Fruit fly (Drosophila melanogaster): ENCODE data around the gene CG6293.

The CG6293 gene

dm6 chr3R:10264601-10265421 is 46.6 kb downstream of the CG6293 start (continued):
- TF ChIP-seq slou (GFP tag; optimal IDR thresholded peaks at IDR 0.05): no peak
- TF ChIP-seq CG18599 (GFP tag; optimal IDR thresholded peaks at IDR 0.05): no peak
- no peak for TF ChIP-seq bbx (GFP tag; IDR thresholded peaks at IDR 0.05; ENCODE audit: partially characterized antibody)
- TF ChIP-seq CoRest (tag; optimal IDR thresholded peaks at IDR 0.05): no peak
- TF ChIP-seq CG8281 (tag; optimal IDR thresholded peaks at IDR 0.05): peak; percentile 31
- TF ChIP-seq gfzf (GFP tag; optimal IDR thresholded peaks at IDR 0.05): no peak
- peak; percentile 66 for TF ChIP-seq kni (GFP tag; optimal IDR thresholded peaks at IDR 0.05)
- TF ChIP-seq mld (GFP tag; IDR thresholded peaks at IDR 0.05; ENCODE audit: partially characterized antibody): no peak
- no peak for TF ChIP-seq CG2116 (GFP tag; optimal IDR thresholded peaks at IDR 0.05)
- no peak for TF ChIP-seq kah (GFP tag; optimal IDR thresholded peaks at IDR 0.05)
- TF ChIP-seq grau (tag; optimal IDR thresholded peaks at IDR 0.05): no peak
- no peak for TF ChIP-seq CG6175 (GFP tag; IDR thresholded peaks at IDR 0.05)
- peak; percentile 22 to 60 for TF ChIP-seq Trl (optimal IDR thresholded peaks at IDR 0.05)
- TF ChIP-seq Trl (GFP tag; optimal IDR thresholded peaks at IDR 0.05): no peak
- no peak for TF ChIP-seq CG16779 (GFP tag; IDR thresholded peaks at IDR 0.05)
- peak; percentile 22 for TF ChIP-seq sd (tag; optimal IDR thresholded peaks at IDR 0.05)

DNA sequence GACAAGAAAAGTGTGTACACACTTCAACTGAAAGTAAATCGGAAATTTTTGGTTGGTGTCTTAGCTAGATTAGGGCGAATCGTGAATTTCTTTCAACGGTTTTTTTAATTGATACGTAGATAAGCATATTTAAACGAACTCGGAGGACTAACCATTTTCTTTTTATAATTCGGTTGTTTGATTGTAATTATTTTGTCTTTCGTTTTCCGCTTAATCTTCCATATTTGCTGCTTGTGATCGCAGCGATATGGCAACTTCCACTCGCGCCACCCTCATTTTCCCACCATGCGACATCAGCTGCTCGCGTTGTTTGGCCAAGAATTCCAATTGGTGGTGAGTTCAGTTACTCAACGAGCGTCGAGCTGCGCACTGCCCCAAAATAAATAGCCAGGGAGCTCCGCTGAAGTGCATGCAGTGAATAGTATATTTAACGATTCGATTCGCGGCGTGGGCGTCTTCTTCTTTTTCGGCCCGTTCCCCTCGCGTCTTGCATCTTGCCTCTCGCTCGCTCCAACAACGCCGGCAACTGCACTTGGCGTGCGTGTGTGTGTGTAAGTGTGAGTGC is 47.4 kb downstream of the CG6293 start, which contains the start of gene Nuak:
Nuak (plus strand) TSS at position 335 of the 565 bp plus-strand sequence.
- peak; percentile 94 for TF ChIP-seq Dp (GFP tag; optimal IDR thresholded peaks at IDR 0.05)
- peak; percentile 61 for TF ChIP-seq CG7271 (tag; optimal IDR thresholded peaks at IDR 0.05)
- peak; percentile 89 for TF ChIP-seq CG4282 (GFP tag; optimal IDR thresholded peaks at IDR 0.05)
- TF ChIP-seq CG5953 (GFP tag; IDR thresholded peaks at IDR 0.05): no peak
- TF ChIP-seq CG32532 (GFP tag; IDR thresholded peaks at IDR 0.05): no peak
- no peak for TF ChIP-seq CG14860 (GFP tag; IDR thresholded peaks at IDR 0.05; ENCODE audit: partially characterized antibody)
- peak; percentile 76 for TF ChIP-seq grn (GFP tag; optimal IDR thresholded peaks at IDR 0.05)
- peak; percentile 33 for TF ChIP-seq ftz-f1 (GFP tag; optimal IDR thresholded peaks at IDR 0.05)
- TF ChIP-seq unc-4 (GFP tag; IDR thresholded peaks at IDR 0.05; ENCODE audit: partially characterized antibody): no peak
- peak; percentile 83 for TF ChIP-seq Max (GFP tag; optimal IDR thresholded peaks at IDR 0.05)
- TF ChIP-seq CG4617 (GFP tag; optimal IDR thresholded peaks at IDR 0.05; ENCODE audit: borderline replicate concordance): peak; percentile 86
- peak; percentile 99 for TF ChIP-seq Ets65A (GFP tag)
- TF ChIP-seq gcm (GFP tag; optimal IDR thresholded peaks at IDR 0.05): peak; percentile 59
- TF ChIP-seq Jarid2 (GFP tag; optimal IDR thresholded peaks at IDR 0.05): peak; percentile 99
- peak; percentile 91 for TF ChIP-seq Hmr (GFP tag; optimal IDR thresholded peaks at IDR 0.05)
- TF ChIP-seq Dip3 (GFP tag; optimal IDR thresholded peaks at IDR 0.05): peak; percentile 95
- TF ChIP-seq CG32772 (GFP tag; IDR thresholded peaks at IDR 0.05): no peak
- peak; percentile 84 for TF ChIP-seq CG1602 (GFP tag; optimal IDR thresholded peaks at IDR 0.05)
- TF ChIP-seq Tbp (GFP tag; optimal IDR thresholded peaks at IDR 0.05): no peak
- peak; percentile 90 for TF ChIP-seq CG13775 (GFP tag; optimal IDR thresholded peaks at IDR 0.05)
- TF ChIP-seq bbx (GFP tag; IDR thresholded peaks at IDR 0.05; ENCODE audit: partially characterized antibody): no peak
- TF ChIP-seq Drgx (GFP tag; IDR thresholded peaks at IDR 0.05): no peak
- peak; percentile 76 for TF ChIP-seq CG1832 (GFP tag; optimal IDR thresholded peaks at IDR 0.05)
- no peak for TF ChIP-seq gce (GFP tag; IDR thresholded peaks at IDR 0.05)
- TF ChIP-seq stwl (tag; optimal IDR thresholded peaks at IDR 0.05): peak; percentile 94
- no peak for TF ChIP-seq gsb (GFP tag; IDR thresholded peaks at IDR 0.05)
- peak; percentile 82 for TF ChIP-seq CG4820 (GFP tag; optimal IDR thresholded peaks at IDR 0.05)
- no peak for TF ChIP-seq ro (GFP tag; IDR thresholded peaks at IDR 0.05)
- TF ChIP-seq seq (GFP tag; IDR thresholded peaks at IDR 0.05): no peak
- peak; percentile 73 for TF ChIP-seq Nf-YB (GFP tag; optimal IDR thresholded peaks at IDR 0.05)
- TF ChIP-seq CG6272 (GFP tag; IDR thresholded peaks at IDR 0.05): peak; percentile 91
- no peak for TF ChIP-seq lov (optimal IDR thresholded peaks at IDR 0.05)
- TF ChIP-seq lov (GFP tag; IDR thresholded peaks at IDR 0.05): no peak
- no peak for TF ChIP-seq CG9932 (GFP tag; IDR thresholded peaks at IDR 0.05)

All from whole organism, embryonic.